Worm (Caenorhabditis elegans) whole organism, L4/young adult: ENCODE results near the gene C37E2.3.

Source experiments
- W03F9.2 ChIP-seq: fragments of 150-350 bp; optimal IDR thresholded peaks from 2 replicates; lab custom pipeline; 2014; ENCODE audit warnings: missing biosample characterization, missing genetic modification characterization
- dao-5 ChIP-seq: sonication (generic microtip); optimal IDR thresholded peaks from 2 replicates; lab custom pipeline; 2016; ENCODE audit warnings: missing genotype, missing genetic modification characterization, moderate library complexity, missing compliant biosample characterization
- him-1 ChIP-seq: sonication (generic microtip); optimal IDR thresholded peaks from 2 replicates; lab custom pipeline; 2016; ENCODE audit warnings: missing genotype, missing genetic modification reagents, missing genetic modification characterization, missing compliant biosample characterization

The C37E2.3 gene

ce11 chrX:14180151-14180550, at the start of gene C37E2.3:
Gene C37E2.3, plus strand, starts transcription at chrX:14180451.
- TF ChIP-seq W03F9.2 (no peak), him-1 (no peak), dao-5 (tag; lab: Kevin White, UChicago) (no peak)

ce11 chrX:14131476-14131875, 48.8 kb upstream of the C37E2.3 start:
- TF ChIP-seq dao-5 (tag; lab: Kevin White, UChicago), result no peak
- TF ChIP-seq W03F9.2, result no peak
- no peak for TF ChIP-seq him-1

ce11 chrX:14132677-14133076, 47.6 kb upstream of the C37E2.3 start:
- TF ChIP-seq dao-5 (tag; lab: Kevin White, UChicago), result no peak
- TF ChIP-seq him-1, result no peak
- TF ChIP-seq W03F9.2, result no peak

- TF ChIP-seq him-1, result no peak
- no peak for TF ChIP-seq dao-5 (tag; lab: Kevin White, UChicago)
- TF ChIP-seq W03F9.2, result no peak
These were observed 46.0 kb upstream of the C37E2.3 start, which contains the start of gene F28H6.8 for ce11 chrX:14134244-14134643. Gene F28H6.8, minus strand, starts transcription at chrX:14134344.

- peak; percentile 23 for TF ChIP-seq W03F9.2
- no peak for TF ChIP-seq him-1
These were observed 45.4 kb upstream of the C37E2.3 start for ce11 chrX:14134883-14135282.

ce11 chrX:14140040-14140439, 40.2 kb upstream of the C37E2.3 start, which contains the start of gene nkat-1:
Gene nkat-1, minus strand, starts transcription at chrX:14140140.
- no peak for TF ChIP-seq him-1
- TF ChIP-seq dao-5 (tag; lab: Kevin White, UChicago), result no peak
- TF ChIP-seq W03F9.2, result no peak

ce11 chrX:14141344-14141841, 38.9 kb upstream of the C37E2.3 start:
- TF ChIP-seq dao-5 (tag; lab: Kevin White, UChicago), result no peak

- TF ChIP-seq dao-5 (tag; lab: Kevin White, UChicago), result no peak
- TF ChIP-seq him-1, result no peak
- no peak for TF ChIP-seq W03F9.2
These were observed 38.3 kb upstream of the C37E2.3 start, which contains the start of gene ceh-89 for ce11 chrX:14141896-14142392. Gene ceh-89, plus strand, starts transcription at chrX:14141946.

- no peak for TF ChIP-seq him-1
- TF ChIP-seq W03F9.2, result no peak
- TF ChIP-seq dao-5 (tag; lab: Kevin White, UChicago), result no peak
These were observed 34.6 kb upstream of the C37E2.3 start for ce11 chrX:14145634-14146033.

ce11 chrX:14146740-14147140, 33.5 kb upstream of the C37E2.3 start:
- no peak for TF ChIP-seq dao-5 (tag; lab: Kevin White, UChicago)
- TF ChIP-seq him-1, result peak; percentile 30
- TF ChIP-seq W03F9.2, result peak; percentile 77

ce11 chrX:14147400-14147799, 32.9 kb upstream of the C37E2.3 start, which contains the start of gene akt-2:
Gene akt-2, plus strand, starts transcription at chrX:14147700.
- TF ChIP-seq him-1 (no peak), dao-5 (tag; lab: Kevin White, UChicago) (no peak), W03F9.2 (no peak)

ce11 chrX:14152644-14153043, 27.6 kb upstream of the C37E2.3 start:
- TF ChIP-seq W03F9.2 (no peak), him-1 (no peak), dao-5 (tag; lab: Kevin White, UChicago) (no peak)

ce11 chrX:14156913-14157312, 23.3 kb upstream of the C37E2.3 start, which contains the start of gene ceh-90:
Gene ceh-90, minus strand, starts transcription at chrX:14157013.
- no peak for TF ChIP-seq dao-5 (tag; lab: Kevin White, UChicago)
- no peak for TF ChIP-seq W03F9.2
- TF ChIP-seq him-1, result no peak

- TF ChIP-seq W03F9.2 (peak; percentile 23), him-1 (no peak), dao-5 (tag; lab: Kevin White, UChicago) (peak; percentile 20)
These were observed 18.4 kb upstream of the C37E2.3 start, which contains the start of gene lgc-25 for ce11 chrX:14161684-14162347. Gene lgc-25, minus strand, starts transcription at chrX:14161734.

- TF ChIP-seq dao-5 (tag; lab: Kevin White, UChicago), result no peak
- no peak for TF ChIP-seq W03F9.2
- TF ChIP-seq him-1, result no peak
These were observed 16.0 kb upstream of the C37E2.3 start, which contains the start of gene vha-20 for ce11 chrX:14164234-14164633. Gene vha-20, minus strand, starts transcription at chrX:14164506.
